Worm (Caenorhabditis elegans): Measurements from ENCODE around the gene pph-2.

pph-2 gene

DNA sequence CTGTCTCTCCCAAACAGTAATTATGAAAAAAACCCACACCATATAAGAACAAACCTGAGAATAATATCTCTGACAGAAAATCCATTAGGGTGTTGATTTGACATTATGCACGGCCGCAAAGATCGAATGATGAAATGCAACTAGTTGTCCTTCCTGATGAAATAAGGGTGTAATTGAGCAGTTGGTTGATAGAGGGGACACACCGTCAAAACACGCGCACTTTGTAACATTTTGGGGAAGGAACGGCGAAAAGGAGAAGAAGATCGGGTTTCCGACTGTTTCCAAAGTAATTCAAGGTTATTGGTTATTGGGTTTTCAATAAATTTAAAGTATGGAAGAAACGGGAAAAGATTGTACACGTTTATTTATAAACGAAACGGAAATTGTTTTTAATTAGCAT is 44.4 kb upstream of the pph-2 start, which contains the start of gene ZK822.1:
ZK822.1 (minus strand) TSS at position 121 of the 400 bp plus-strand sequence.
- TF ChIP-seq cebp-1 (GFP tag; IDR thresholded peaks at IDR 0.05) (no peak), cebp-1 (tag; optimal IDR thresholded peaks at IDR 0.05) (peak; percentile 10), lir-1 (GFP tag; conservative IDR thresholded peaks at IDR 0.05) (no peak)

DNA sequence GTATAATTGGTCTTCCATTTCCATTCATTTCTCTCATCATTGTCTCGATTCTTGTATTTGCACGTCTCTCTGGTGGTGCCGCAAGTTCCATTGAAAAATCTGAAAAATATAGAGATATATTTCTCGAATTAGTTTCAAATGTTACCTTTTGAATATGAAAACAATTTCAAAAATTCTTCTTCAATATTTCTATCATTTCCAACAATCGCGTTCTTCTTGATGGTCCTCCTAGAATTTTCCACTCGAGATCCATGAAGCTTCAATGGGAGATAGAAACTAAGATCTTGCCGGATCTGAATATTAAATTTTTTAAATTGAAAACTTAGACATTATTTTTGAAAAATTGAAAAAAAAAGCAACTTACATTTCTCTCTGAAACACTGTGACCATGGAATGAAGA is 41.5 kb upstream of the pph-2 start:
- TF ChIP-seq egrh-3 (GFP tag; IDR thresholded peaks at IDR 0.05) (no peak), ekl-4 (GFP tag; IDR thresholded peaks at IDR 0.05) (no peak), ztf-18 (tag; optimal IDR thresholded peaks at IDR 0.05) (no peak), Y67H2A.10 (GFP tag; conservative IDR thresholded peaks at IDR 0.05) (no peak), F49E8.2 (tag; optimal IDR thresholded peaks at IDR 0.05; ENCODE audit: insufficient read depth) (no peak), lin-26 (GFP tag; IDR thresholded peaks at IDR 0.05) (no peak), nfya-1 (tag; optimal IDR thresholded peaks at IDR 0.05; ENCODE audit: borderline replicate concordance, insufficient read depth) (no peak), pbrm-1 (GFP tag; IDR thresholded peaks at IDR 0.05) (no peak), Y53F4B.3 (GFP tag; IDR thresholded peaks at IDR 0.05) (no peak), B0261.1 (tag; optimal IDR thresholded peaks at IDR 0.05) (no peak), lin-40 (tag; optimal IDR thresholded peaks at IDR 0.05) (no peak), madf-3 (GFP tag; IDR thresholded peaks at IDR 0.05) (no peak), F52B5.7 (tag; optimal IDR thresholded peaks at IDR 0.05) (no peak), him-1 (tag; optimal IDR thresholded peaks at IDR 0.05) (no peak), Y53G8AR.9 (GFP tag; conservative IDR thresholded peaks at IDR 0.05) (no peak), rpc-1 (optimal IDR thresholded peaks at IDR 0.05) (no peak), rpc-1 (tag; optimal IDR thresholded peaks at IDR 0.05) (no peak)

DNA sequence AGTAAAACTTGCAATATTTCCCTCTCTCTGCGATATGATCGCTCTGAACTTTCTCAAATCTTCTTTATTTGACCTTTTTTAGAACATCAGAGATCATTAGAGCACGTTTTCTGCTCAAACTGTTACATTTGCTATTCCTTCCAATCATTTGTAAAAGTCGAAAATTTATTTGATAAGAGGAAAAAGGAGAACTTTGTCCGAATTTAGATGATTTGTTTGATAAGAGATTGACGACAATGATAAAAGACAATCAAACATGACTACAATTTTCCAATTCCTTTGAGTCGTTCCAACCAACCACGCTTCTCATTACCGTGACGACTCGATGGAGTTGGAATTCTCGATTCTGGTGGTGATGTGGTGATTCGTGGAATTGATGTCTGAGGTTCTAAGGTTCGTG is 40.3 kb upstream of the pph-2 start:
- TF ChIP-seq nhr-80 (tag; optimal IDR thresholded peaks at IDR 0.05) (peak; percentile 61), athp-1 (tag; optimal IDR thresholded peaks at IDR 0.05) (no peak)

ce11 chrIV:11916907-11917306 is 39.3 kb upstream of the pph-2 start, which contains the start of gene ZK822.10:
ZK822.10 (plus strand) TSS chrIV:11917137.
- no peak for TF ChIP-seq bed-1 (GFP tag; IDR thresholded peaks at IDR 0.05)
- TF ChIP-seq ztf-26 (tag; optimal IDR thresholded peaks at IDR 0.05): no peak
- TF ChIP-seq unc-62 (GFP tag; optimal IDR thresholded peaks at IDR 0.05): peak; percentile 48
- TF ChIP-seq madf-8 (GFP tag; conservative IDR thresholded peaks at IDR 0.05): no peak
- no peak for TF ChIP-seq F37B4.10 (GFP tag; IDR thresholded peaks at IDR 0.05)
- no peak for TF ChIP-seq cebp-1 (GFP tag; IDR thresholded peaks at IDR 0.05)
- TF ChIP-seq cebp-1 (tag; optimal IDR thresholded peaks at IDR 0.05): peak; percentile 6
- no peak for TF ChIP-seq K12H6.12 (tag; optimal IDR thresholded peaks at IDR 0.05)
- TF ChIP-seq nhr-80 (tag; optimal IDR thresholded peaks at IDR 0.05): peak; percentile 74
- TF ChIP-seq Y95B8A.8 (GFP tag; IDR thresholded peaks at IDR 0.05): no peak
- TF ChIP-seq tbp1 (GFP tag; optimal IDR thresholded peaks at IDR 0.05): no peak

- no peak for TF ChIP-seq akir-1 (GFP tag; optimal IDR thresholded peaks at IDR 0.05)
- no peak for TF ChIP-seq Y79H2A.3 (GFP tag; conservative IDR thresholded peaks at IDR 0.05)
- TF ChIP-seq madf-10 (tag; optimal IDR thresholded peaks at IDR 0.05): no peak
- no peak for TF ChIP-seq ztf-22 (GFP tag; optimal IDR thresholded peaks at IDR 0.05)
- TF ChIP-seq nhr-27 (tag; optimal IDR thresholded peaks at IDR 0.05): no peak
- TF ChIP-seq lin-54 (GFP tag; optimal IDR thresholded peaks at IDR 0.05): no peak
- no peak for TF ChIP-seq athp-1 (tag; optimal IDR thresholded peaks at IDR 0.05)
- TF ChIP-seq F55B11.4 (tag; optimal IDR thresholded peaks at IDR 0.05; ENCODE audit: borderline replicate concordance, insufficient read depth): no peak
- no peak for TF ChIP-seq F57A8.1 (GFP tag; optimal IDR thresholded peaks at IDR 0.05)
- TF ChIP-seq F49E8.2 (tag; optimal IDR thresholded peaks at IDR 0.05; ENCODE audit: insufficient read depth): no peak
- no peak for TF ChIP-seq mes-4 (tag; optimal IDR thresholded peaks at IDR 0.05)
- 0 out of 2 replicates have a peak, but pooled peaks have one; percentile 8 for TF ChIP-seq egl-44 (GFP tag; IDR thresholded peaks at IDR 0.05)
- TF ChIP-seq madf-6 (GFP tag; IDR thresholded peaks at IDR 0.05): no peak
- no peak for TF ChIP-seq B0261.1 (tag; optimal IDR thresholded peaks at IDR 0.05)
- no peak for TF ChIP-seq F37B4.10 (GFP tag; IDR thresholded peaks at IDR 0.05)
- no peak for TF ChIP-seq ceh-91 (GFP tag; IDR thresholded peaks at IDR 0.05)
- no peak for TF ChIP-seq K12H6.12 (tag; optimal IDR thresholded peaks at IDR 0.05)
- TF ChIP-seq ekl-4 (GFP tag; IDR thresholded peaks at IDR 0.05): no peak
- peak; percentile 9 for TF ChIP-seq unc-62 (GFP tag; optimal IDR thresholded peaks at IDR 0.05)
Measured at ce11 chrIV:11915768-11916453, 38.3 kb upstream of the pph-2 start, which contains the start of gene ZK822.9. ZK822.9 (plus strand) TSS chrIV:11915947.
